Worm (Caenorhabditis elegans): Measurements from ENCODE around the gene T01G5.6.

DNA sequence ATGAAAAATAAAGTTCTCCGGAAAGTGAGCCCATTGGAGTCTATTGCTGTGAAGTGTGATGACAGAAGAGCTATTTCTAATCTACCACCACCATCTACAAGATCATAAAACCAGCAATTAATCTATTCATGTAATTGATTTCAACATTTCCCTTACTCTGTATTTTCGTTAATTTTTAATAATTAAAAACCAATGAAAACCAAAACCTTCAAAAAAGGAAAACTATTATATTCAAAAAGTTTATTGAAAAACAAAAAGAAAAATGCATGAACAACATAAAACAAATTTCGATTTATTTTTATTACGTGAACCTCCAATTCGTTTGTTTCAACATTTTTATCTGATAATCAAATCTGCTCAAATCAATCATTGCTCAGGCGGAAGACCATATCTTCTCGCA, 14.4 kb downstream of the T01G5.6 start, which contains the start of gene C01G10.1:
- TF ChIP-seq nhr-237 (tag; optimal IDR thresholded peaks at IDR 0.05) (no peak), unc-62 (GFP tag; optimal IDR thresholded peaks at IDR 0.05) (no peak), ceh-43 (GFP tag; optimal IDR thresholded peaks at IDR 0.05) (no peak), ham-2 (GFP tag; optimal IDR thresholded peaks at IDR 0.05) (no peak), unc-120 (tag; optimal IDR thresholded peaks at IDR 0.05; ENCODE audit: poor library complexity, severe bottlenecking) (no peak), snpc-4 (tag; optimal IDR thresholded peaks at IDR 0.05) (no peak), nhr-12 (tag; optimal IDR thresholded peaks at IDR 0.05) (no peak), mab-5 (tag; optimal IDR thresholded peaks at IDR 0.05) (no peak), lsy-2 (tag; optimal IDR thresholded peaks at IDR 0.05) (no peak), ces-1 (GFP tag; optimal IDR thresholded peaks at IDR 0.05) (no peak), nhr-28 (tag; optimal IDR thresholded peaks at IDR 0.05) (no peak), nhr-76 (tag; optimal IDR thresholded peaks at IDR 0.05) (no peak), tbx-8 (GFP tag; optimal IDR thresholded peaks at IDR 0.05) (no peak)
